Fruit fly (Drosophila melanogaster): ENCODE data around the gene c-cup.

c-cup gene

dm6 chr2L:1823231-1823630, 9.1 kb downstream of the c-cup start, which contains the start of gene CG31933:
Gene CG31933 (minus strand): TSS chr2L:1823331.
- TF ChIP-seq Vsx2 (GFP tag; optimal IDR thresholded peaks at IDR 0.05; ENCODE audit: partially characterized antibody) (no peak), Hnf4 (GFP tag; optimal IDR thresholded peaks at IDR 0.05) (no peak), dmrt93B (GFP tag; optimal IDR thresholded peaks at IDR 0.05) (no peak), Jra (GFP tag; optimal IDR thresholded peaks at IDR 0.05) (no peak), ey (GFP tag; optimal IDR thresholded peaks at IDR 0.05) (no peak), usp (GFP tag; optimal IDR thresholded peaks at IDR 0.05) (no peak), N (GFP tag; optimal IDR thresholded peaks at IDR 0.05) (no peak), foxo (GFP tag; optimal IDR thresholded peaks at IDR 0.05) (no peak), Dfd (GFP tag; optimal IDR thresholded peaks at IDR 0.05) (no peak), sv (GFP tag; optimal IDR thresholded peaks at IDR 0.05) (no peak), dsf (GFP tag; optimal IDR thresholded peaks at IDR 0.05; ENCODE audit: borderline replicate concordance) (no peak), rgr (GFP tag; optimal IDR thresholded peaks at IDR 0.05) (no peak)

dm6 chr2L:1794817-1795216, 37.5 kb downstream of the c-cup start, which contains the start of gene Gr22a:
Gene Gr22a (minus strand): TSS chr2L:1794917.
- no peak for TF ChIP-seq CG9705 (GFP tag; optimal IDR thresholded peaks at IDR 0.05)
- no peak for TF ChIP-seq psq (GFP tag; optimal IDR thresholded peaks at IDR 0.05)
- no peak for TF ChIP-seq Sp1 (GFP tag; optimal IDR thresholded peaks at IDR 0.05)
- no peak for TF ChIP-seq Hnf4 (GFP tag; optimal IDR thresholded peaks at IDR 0.05)
- no peak for TF ChIP-seq sage (GFP tag; optimal IDR thresholded peaks at IDR 0.05)
- no peak for TF ChIP-seq rgr (GFP tag; optimal IDR thresholded peaks at IDR 0.05)
- TF ChIP-seq CG32264 (GFP tag; optimal IDR thresholded peaks at IDR 0.05), result no peak
- TF ChIP-seq Rel (GFP tag; optimal IDR thresholded peaks at IDR 0.05), result no peak
- TF ChIP-seq Rel (tag; optimal IDR thresholded peaks at IDR 0.05), result no peak
- TF ChIP-seq pan (optimal IDR thresholded peaks at IDR 0.05), result no peak

DNA sequence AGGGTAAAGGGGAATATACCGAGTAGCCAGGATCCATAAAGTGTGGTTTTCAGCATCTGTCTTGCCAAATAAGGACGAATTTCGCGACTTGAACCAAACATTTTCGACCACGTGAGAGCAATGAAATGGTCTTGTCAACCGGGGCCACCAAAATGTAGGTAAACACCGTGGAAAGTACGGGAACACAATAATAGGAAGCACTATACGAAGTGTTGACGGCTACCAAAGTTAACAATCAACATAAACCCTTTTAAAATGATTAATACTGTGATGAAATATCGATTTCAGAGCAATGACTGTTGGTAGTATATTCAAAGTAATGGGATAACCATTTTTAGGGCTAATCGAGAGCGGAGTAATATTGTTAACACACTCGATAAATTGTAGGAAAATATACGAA, 39.2 kb downstream of the c-cup start, which contains the start of gene Gr22b:
Gene Gr22b, minus strand, starts transcription at position 101 of the 400 bp plus-strand sequence.
- TF ChIP-seq fru (GFP tag; optimal IDR thresholded peaks at IDR 0.05), result no peak
- no peak for TF ChIP-seq jim (GFP tag; optimal IDR thresholded peaks at IDR 0.05)
- TF ChIP-seq OdsH (GFP tag; optimal IDR thresholded peaks at IDR 0.05), result no peak
- no peak for TF ChIP-seq ey (GFP tag; optimal IDR thresholded peaks at IDR 0.05)
- TF ChIP-seq Mio (GFP tag; optimal IDR thresholded peaks at IDR 0.05), result no peak
- TF ChIP-seq N (GFP tag; optimal IDR thresholded peaks at IDR 0.05), result no peak
- no peak for TF ChIP-seq GATAd (GFP tag; optimal IDR thresholded peaks at IDR 0.05)
- no peak for TF ChIP-seq dsf (GFP tag; optimal IDR thresholded peaks at IDR 0.05; ENCODE audit: borderline replicate concordance)
- no peak for TF ChIP-seq Hr83 (GFP tag; optimal IDR thresholded peaks at IDR 0.05; ENCODE audit: poor library complexity, severe bottlenecking)
- TF ChIP-seq h (GFP tag; optimal IDR thresholded peaks at IDR 0.05), result no peak
- TF ChIP-seq Jra (GFP tag; optimal IDR thresholded peaks at IDR 0.05), result no peak
- TF ChIP-seq dl (GFP tag; optimal IDR thresholded peaks at IDR 0.05; ENCODE audit: insufficient read depth in 1 of 2, partially characterized antibody in 2 of 2), result no peak

DNA sequence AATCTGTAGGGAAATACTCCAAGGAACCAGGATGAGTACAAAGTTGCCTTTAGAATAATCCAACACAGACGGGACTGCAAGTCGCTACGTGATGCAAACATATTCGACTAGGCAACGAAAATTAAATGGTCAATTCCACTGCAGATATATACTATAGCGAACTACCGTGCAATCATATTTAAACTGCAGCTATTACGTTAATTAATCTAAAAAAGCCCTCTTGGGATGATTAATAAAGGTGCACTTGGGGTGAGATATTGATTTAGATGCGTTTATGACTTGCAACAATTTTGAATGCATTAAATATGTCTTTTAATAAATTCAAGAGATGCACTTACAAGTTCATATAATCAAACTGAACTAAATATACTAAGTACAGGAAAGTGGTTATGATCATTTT, 40.6 kb downstream of the c-cup start, which contains the start of gene Gr22c:
Gene Gr22c, minus strand, starts transcription at position 101 of the 400 bp plus-strand sequence.
- no peak for TF ChIP-seq rgr (GFP tag; optimal IDR thresholded peaks at IDR 0.05)
- TF ChIP-seq foxo (GFP tag; optimal IDR thresholded peaks at IDR 0.05), result no peak
- TF ChIP-seq tai (GFP tag; optimal IDR thresholded peaks at IDR 0.05), result no peak
- no peak for TF ChIP-seq Hr83 (GFP tag; optimal IDR thresholded peaks at IDR 0.05; ENCODE audit: poor library complexity, severe bottlenecking)
- TF ChIP-seq lola (GFP tag; optimal IDR thresholded peaks at IDR 0.05), result no peak
- TF ChIP-seq br (GFP tag; optimal IDR thresholded peaks at IDR 0.05), result no peak
- no peak for TF ChIP-seq usp (GFP tag; optimal IDR thresholded peaks at IDR 0.05)
- no peak for TF ChIP-seq pan (optimal IDR thresholded peaks at IDR 0.05)
- TF ChIP-seq N (GFP tag; optimal IDR thresholded peaks at IDR 0.05), result no peak
- no peak for TF ChIP-seq GATAd (GFP tag; optimal IDR thresholded peaks at IDR 0.05)

- no peak for TF ChIP-seq dsf (GFP tag; optimal IDR thresholded peaks at IDR 0.05; ENCODE audit: borderline replicate concordance)
- TF ChIP-seq lola (GFP tag; optimal IDR thresholded peaks at IDR 0.05), result no peak
- no peak for TF ChIP-seq rgr (GFP tag; optimal IDR thresholded peaks at IDR 0.05)
- TF ChIP-seq ey (GFP tag; optimal IDR thresholded peaks at IDR 0.05), result no peak
- TF ChIP-seq sage (GFP tag; optimal IDR thresholded peaks at IDR 0.05), result no peak
- no peak for TF ChIP-seq Rel (GFP tag; optimal IDR thresholded peaks at IDR 0.05)
- TF ChIP-seq Rel (tag; optimal IDR thresholded peaks at IDR 0.05), result no peak
- no peak for TF ChIP-seq fru (GFP tag; optimal IDR thresholded peaks at IDR 0.05)
- TF ChIP-seq psq (GFP tag; optimal IDR thresholded peaks at IDR 0.05), result no peak
- no peak for TF ChIP-seq Mio (GFP tag; optimal IDR thresholded peaks at IDR 0.05)
These were observed 42.1 kb downstream of the c-cup start, which contains the start of gene Gr22d for dm6 chr2L:1790261-1790660. Gene Gr22d (minus strand): TSS chr2L:1790361.

Measured in whole organism, wandering third instar larva.